Fruit fly (Drosophila melanogaster): ENCODE measurements around the gene CG13857.

The CG13857 gene

dm6 chr3R:22400246-22400645, 6.3 kb upstream of the CG13857 start (continued):
- no peak for TF ChIP-seq CG34376 (GFP tag; optimal IDR thresholded peaks at IDR 0.05)
- TF ChIP-seq eyg (GFP tag; optimal IDR thresholded peaks at IDR 0.05) = no peak
- TF ChIP-seq CG8388 (GFP tag; optimal IDR thresholded peaks at IDR 0.05) = no peak
- TF ChIP-seq CG13894 (tag; optimal IDR thresholded peaks at IDR 0.05) = no peak
- TF ChIP-seq al (GFP tag; IDR thresholded peaks at IDR 0.05) = peak; percentile 28; the same call in 1 of the 2 replicates
- TF ChIP-seq zf30C (GFP tag; optimal IDR thresholded peaks at IDR 0.05) = no peak
- no peak for TF ChIP-seq zen (tag; optimal IDR thresholded peaks at IDR 0.05)
- TF ChIP-seq scrt (GFP tag; optimal IDR thresholded peaks at IDR 0.05) = no peak
- TF ChIP-seq CG15514 (GFP tag; optimal IDR thresholded peaks at IDR 0.05) = peak; percentile 18
- peak; percentile 12 for TF ChIP-seq CG5245 (GFP tag; optimal IDR thresholded peaks at IDR 0.05)
- TF ChIP-seq CG7372 (GFP tag; IDR thresholded peaks at IDR 0.05) = 0 out of 2 replicates have a peak, but pooled peaks have one; percentile 15
- TF ChIP-seq Rx (GFP tag; IDR thresholded peaks at IDR 0.05) = no peak
- no peak for TF ChIP-seq CG12299 (tag; optimal IDR thresholded peaks at IDR 0.05)
- no peak for TF ChIP-seq Neu2 (GFP tag; optimal IDR thresholded peaks at IDR 0.05; ENCODE audit: borderline replicate concordance)
- TF ChIP-seq Dll (GFP tag; IDR thresholded peaks at IDR 0.05; ENCODE audit: partially characterized antibody) = no peak
- no peak for TF ChIP-seq MBD-R2 (GFP tag; IDR thresholded peaks at IDR 0.05)
- TF ChIP-seq Myb (GFP tag; optimal IDR thresholded peaks at IDR 0.05) = no peak
- no peak for TF ChIP-seq Blimp-1 (GFP tag; optimal IDR thresholded peaks at IDR 0.05)
- TF ChIP-seq CG8478 (optimal IDR thresholded peaks at IDR 0.05) = no peak
- TF ChIP-seq Oli (tag; optimal IDR thresholded peaks at IDR 0.05) = peak; percentile 30
- peak; percentile 6 for TF ChIP-seq CG17829 (tag; optimal IDR thresholded peaks at IDR 0.05)
- peak; percentile 23 for TF ChIP-seq HHEX (GFP tag; optimal IDR thresholded peaks at IDR 0.05)
- TF ChIP-seq CG18476 (GFP tag; optimal IDR thresholded peaks at IDR 0.05) = peak; percentile 14
- peak; percentile 60 for TF ChIP-seq NFAT (GFP tag; IDR thresholded peaks at IDR 0.05)
- no peak for TF ChIP-seq CG11560 (tag; IDR thresholded peaks at IDR 0.05)
- TF ChIP-seq Ssrp (tag; optimal IDR thresholded peaks at IDR 0.05) = no peak
- no peak for TF ChIP-seq CG9797 (GFP tag; optimal IDR thresholded peaks at IDR 0.05)
- TF ChIP-seq Hr39 (optimal IDR thresholded peaks at IDR 0.05) = no peak
- TF ChIP-seq Dbx (GFP tag; IDR thresholded peaks at IDR 0.05) = peak; percentile 51; the same call in 2 of the 3 replicates
- no peak for TF ChIP-seq CG16813 (GFP tag; IDR thresholded peaks at IDR 0.05; ENCODE audit: partially characterized antibody)
- no peak for TF ChIP-seq en (GFP tag; optimal IDR thresholded peaks at IDR 0.05)
- peak; percentile 67; the same call in 1 of the 2 replicates for TF ChIP-seq vvl (GFP tag; IDR thresholded peaks at IDR 0.05)
- no peak for TF ChIP-seq her (GFP tag; optimal IDR thresholded peaks at IDR 0.05)
- TF ChIP-seq B-H1 (GFP tag; IDR thresholded peaks at IDR 0.05) = no peak
- peak; percentile 14 for TF ChIP-seq CG13775 (GFP tag; optimal IDR thresholded peaks at IDR 0.05)
- TF ChIP-seq nmo (GFP tag; optimal IDR thresholded peaks at IDR 0.05) = peak; percentile 34
- no peak for TF ChIP-seq ash1 (GFP tag; optimal IDR thresholded peaks at IDR 0.05)
- TF ChIP-seq knrl (GFP tag; IDR thresholded peaks at IDR 0.05; ENCODE audit: partially characterized antibody) = no peak
- no peak for TF ChIP-seq CG10209 (GFP tag; optimal IDR thresholded peaks at IDR 0.05)
- TF ChIP-seq Abd-B (GFP tag; optimal IDR thresholded peaks at IDR 0.05) = peak; percentile 30
- no peak for TF ChIP-seq slou (GFP tag; optimal IDR thresholded peaks at IDR 0.05)
- TF ChIP-seq Sry-δ (GFP tag; optimal IDR thresholded peaks at IDR 0.05) = no peak
- no peak for TF ChIP-seq Deaf1 (tag; optimal IDR thresholded peaks at IDR 0.05)
- no peak for TF ChIP-seq Sox102F (GFP tag; optimal IDR thresholded peaks at IDR 0.05)
- no peak for TF ChIP-seq CG18764 (GFP tag; optimal IDR thresholded peaks at IDR 0.05)
- no peak for TF ChIP-seq shn (GFP tag; optimal IDR thresholded peaks at IDR 0.05)
- peak; percentile 17; the same call in 1 of the 2 replicates for TF ChIP-seq CG10959 (GFP tag; IDR thresholded peaks at IDR 0.05)
- TF ChIP-seq CG30403 (GFP tag; optimal IDR thresholded peaks at IDR 0.05) = peak; percentile 3
- TF ChIP-seq Lpt (GFP tag; optimal IDR thresholded peaks at IDR 0.05) = no peak
- TF ChIP-seq tna (GFP tag; IDR thresholded peaks at IDR 0.05; ENCODE audit: partially characterized antibody) = no peak
- no peak for TF ChIP-seq peb (GFP tag; IDR thresholded peaks at IDR 0.05)
